Worm (Caenorhabditis elegans) whole organism, midembryonic: ENCODE results near the gene tag-281.

Experiments used
- T22C8.4 ChIP-seq: fragments of 200-800 bp; sonication (Bioruptor generic); IDR thresholded peaks from 2 replicates; pipeline ENCODE4 v1.3.6; 2022; ENCODE audit warnings: missing genetic modification characterization, missing compliant biosample characterization
- cog-1 ChIP-seq: sonication (generic microtip); optimal IDR thresholded peaks from 2 replicates; lab custom pipeline; 2016; ENCODE audit warnings: missing genetic modification characterization, missing compliant biosample characterization
- flt-1 ChIP-seq: fragments of 200-800 bp; sonication (Bioruptor generic); IDR thresholded peaks from 2 replicates; pipeline ENCODE4 v1.3.6; 2022; ENCODE audit warnings: missing genetic modification characterization, missing compliant biosample characterization
- med-1 ChIP-seq: sonication (generic microtip); optimal IDR thresholded peaks from 2 replicates; lab custom pipeline; 2017; ENCODE audit warnings: missing genetic modification characterization, mild to moderate bottlenecking, missing compliant biosample characterization, antibody characterized with exemption, missing genetic modification reagents; ENCODE audit not compliant: insufficient read depth
- tab-1 ChIP-seq: fragments of 200-800 bp; sonication (Bioruptor generic); IDR thresholded peaks from 2 replicates; pipeline ENCODE4 v1.3.6; 2022; ENCODE audit warnings: missing genetic modification characterization, missing compliant biosample characterization
- ztf-23 ChIP-seq: fragments of 200-800 bp; sonication (Bioruptor generic); IDR thresholded peaks from 2 replicates; pipeline ENCODE4 v1.3.6; 2022; ENCODE audit warnings: missing genetic modification reagents, missing genetic modification characterization, missing compliant biosample characterization
- ztf-29 ChIP-seq: fragments of 200-800 bp; sonication (Bioruptor generic); IDR thresholded peaks from 2 replicates; pipeline ENCODE4 v1.3.6; 2022; ENCODE audit warnings: missing genetic modification reagents, missing genetic modification characterization, missing compliant biosample characterization

- TF ChIP-seq tab-1 (GFP tag; lab: Robert Waterston, UW), result no peak
- TF ChIP-seq T22C8.4 (GFP tag; lab: Robert Waterston, UW), result no peak; the same call in 1 of the 2 replicates
- no peak for TF ChIP-seq ztf-23 (GFP tag; lab: Robert Waterston, UW)
- TF ChIP-seq flt-1 (GFP tag; lab: Robert Waterston, UW), result no peak
- TF ChIP-seq ztf-29 (GFP tag; lab: Robert Waterston, UW), result no peak
- no peak for TF ChIP-seq cog-1 (tag; lab: Kevin White, UChicago)
- TF ChIP-seq med-1 (GFP tag; lab: Kevin White, UChicago), result no peak
Measured at ce11 chrII:12462244-12462643, 2.7 kb downstream of the tag-281 start, which contains the start of gene F15A4.2.
